Fruit fly (Drosophila melanogaster) whole organism, embryonic: ENCODE data around the gene CG42710.
A peak's percentile ranks its signal among the peaks of the same experiment; 100 is the strongest.

Experiments
- CG10366 ChIP-seq: fragments of 200-800 bp; sonication (Bioruptor generic); IDR thresholded peaks from 2 replicates; pipeline ENCODE4 v1.3.6; 2022; ENCODE audit warnings: missing biosample characterization, missing genetic modification characterization
- CG11504 ChIP-seq: fragments of 200-800 bp; sonication (Bioruptor generic); optimal IDR thresholded peaks from 3 replicates; lab custom pipeline; 2019; ENCODE audit warnings: missing biosample characterization, mild to moderate bottlenecking, missing genetic modification characterization, moderate library complexity
- CG12769 ChIP-seq: fragments of 200-800 bp; sonication (Bioruptor generic); optimal IDR thresholded peaks from 2 replicates; lab custom pipeline; 2019; ENCODE audit warnings: missing biosample characterization, mild to moderate bottlenecking, missing genetic modification characterization, moderate library complexity
- CG15479 ChIP-seq: fragments of 200-800 bp; sonication (Bioruptor generic); optimal IDR thresholded peaks from 3 replicates; lab custom pipeline; 2019; ENCODE audit warnings: missing biosample characterization, mild to moderate bottlenecking, missing genetic modification characterization, moderate library complexity
- CG31441 ChIP-seq: fragments of 200-800 bp; sonication (Bioruptor generic); IDR thresholded peaks from 2 replicates; pipeline ENCODE4 v1.3.6; 2022; ENCODE audit warnings: missing biosample characterization, missing genetic modification characterization
- CG32532 ChIP-seq: fragments of 200-800 bp; sonication (Bioruptor generic); IDR thresholded peaks from 2 replicates; pipeline ENCODE4 v1.3.6; 2022; ENCODE audit warnings: missing biosample characterization, missing genetic modification characterization
- CG4707 ChIP-seq: fragments of 200-800 bp; sonication (Bioruptor generic); optimal IDR thresholded peaks from 2 replicates; lab custom pipeline; 2018; ENCODE audit warnings: missing biosample characterization, mild to moderate bottlenecking, missing genetic modification characterization, moderate library complexity
- CG7745 ChIP-seq: fragments of 200-800 bp; sonication (Bioruptor generic); optimal IDR thresholded peaks from 2 replicates; lab custom pipeline; 2018; ENCODE audit warnings: missing biosample characterization, mild to moderate bottlenecking, missing genetic modification characterization, moderate library complexity
- CG8924 ChIP-seq: fragments of 200-800 bp; optimal IDR thresholded peaks from 3 replicates; lab custom pipeline; 2019; ENCODE audit warnings: missing biosample characterization, mild to moderate bottlenecking, missing genetic modification characterization, moderate library complexity
- CrebB ChIP-seq: fragments of 200-800 bp; sonication (Bioruptor generic); optimal IDR thresholded peaks from 3 replicates; lab custom pipeline; 2018; ENCODE audit warnings: missing biosample characterization, mild to moderate bottlenecking, missing genetic modification characterization
- Deaf1 ChIP-seq: fragments of 200-800 bp; optimal IDR thresholded peaks from 3 replicates; lab custom pipeline; 2019; ENCODE audit warnings: missing biosample characterization, mild to moderate bottlenecking, missing genetic modification characterization, moderate library complexity
- Dek ChIP-seq: fragments of 200-800 bp; sonication (Bioruptor generic); optimal IDR thresholded peaks from 3 replicates; lab custom pipeline; 2019; ENCODE audit warnings: missing biosample characterization, mild to moderate bottlenecking, missing genetic modification characterization, moderate library complexity
- Dip3 ChIP-seq: fragments of 200-800 bp; sonication (Bioruptor generic); optimal IDR thresholded peaks from 3 replicates; lab custom pipeline; 2016; ENCODE audit warnings: missing biosample characterization, missing genetic modification characterization
- E2f2 ChIP-seq: fragments of 200-800 bp; sonication (Bioruptor generic); IDR thresholded peaks from 2 replicates; pipeline ENCODE4 v1.3.6; 2022; ENCODE audit warnings: missing biosample characterization, missing genetic modification characterization
- HmgZ ChIP-seq: fragments of 200-800 bp; sonication (Bioruptor generic); optimal IDR thresholded peaks from 2 replicates; lab custom pipeline; 2018; ENCODE audit warnings: missing biosample characterization, mild to moderate bottlenecking, missing genetic modification characterization
- Hr51 ChIP-seq, 2 experiments: fragments of 200-800 bp; sonication (Bioruptor generic); optimal IDR thresholded peaks; 2 replicates in 1 of 2; 3 replicates in 1 of 2; lab custom pipeline; 2016 to 2018; ENCODE audit warnings: missing biosample characterization in 2 of 2, missing genetic modification characterization in 2 of 2, mild to moderate bottlenecking in 1 of 2, moderate library complexity in 1 of 2
- Max ChIP-seq: fragments of 200-800 bp; sonication (Bioruptor generic); optimal IDR thresholded peaks from 2 replicates; lab custom pipeline; 2016; ENCODE audit warnings: missing biosample characterization, mild to moderate bottlenecking, missing genetic modification characterization
- Nf-YA ChIP-seq: fragments of 200-800 bp; sonication (Bioruptor generic); IDR thresholded peaks from 2 replicates; pipeline ENCODE4 v1.3.6; 2022; ENCODE audit warnings: missing biosample characterization, missing genetic modification characterization
- Nf-YB ChIP-seq: fragments of 200-800 bp; sonication (Bioruptor generic); optimal IDR thresholded peaks from 3 replicates; lab custom pipeline; 2019; ENCODE audit warnings: missing biosample characterization, mild to moderate bottlenecking, missing genetic modification characterization, moderate library complexity
- Nf-YC ChIP-seq: fragments of 200-800 bp; optimal IDR thresholded peaks from 3 replicates; lab custom pipeline; 2019; ENCODE audit warnings: missing biosample characterization, mild to moderate bottlenecking, missing genetic modification characterization, moderate library complexity
- Scr ChIP-seq: fragments of 200-800 bp; sonication (Bioruptor generic); IDR thresholded peaks from 2 replicates; pipeline ENCODE4 v1.3.6; 2022; ENCODE audit warnings: missing biosample characterization, missing genetic modification characterization; ENCODE audit not compliant: partially characterized antibody
- Vsx1 ChIP-seq: fragments of 200-800 bp; sonication (Bioruptor generic); optimal IDR thresholded peaks from 2 replicates; lab custom pipeline; 2017; ENCODE audit warnings: missing biosample characterization, mild to moderate bottlenecking, missing genetic modification characterization, missing genetic modification reagents
- Xrp1 ChIP-seq: fragments of 200-800 bp; sonication (Bioruptor generic); IDR thresholded peaks from 2 replicates; pipeline ENCODE4 v1.3.6; 2022; ENCODE audit warnings: missing biosample characterization, missing genetic modification characterization
- ara ChIP-seq: fragments of 200-800 bp; sonication (Bioruptor generic); IDR thresholded peaks from 2 replicates; pipeline ENCODE4 v1.3.6; 2022; ENCODE audit warnings: missing biosample characterization, missing genetic modification characterization
- bbx ChIP-seq: fragments of 200-800 bp; sonication (Bioruptor generic); IDR thresholded peaks from 2 replicates; pipeline ENCODE4 v1.3.6; 2022; ENCODE audit warnings: missing biosample characterization, missing genetic modification characterization; ENCODE audit not compliant: partially characterized antibody
- chif ChIP-seq, 2 experiments: fragments of 200-800 bp; sonication (Bioruptor generic); optimal IDR thresholded peaks; 3 replicates each; lab custom pipeline; 2016; ENCODE audit warnings: missing biosample characterization in 2 of 2, missing genetic modification characterization in 2 of 2
- chm ChIP-seq: fragments of 200-800 bp; sonication (Bioruptor generic); IDR thresholded peaks from 2 replicates; pipeline ENCODE4 v1.3.6; 2022; ENCODE audit warnings: missing biosample characterization, missing genetic modification characterization
- chn ChIP-seq: fragments of 200-800 bp; sonication (Bioruptor generic); optimal IDR thresholded peaks from 2 replicates; lab custom pipeline; 2016; ENCODE audit warnings: missing biosample characterization, missing genetic modification characterization
- croc ChIP-seq: fragments of 200-800 bp; sonication (Bioruptor generic); conservative IDR thresholded peaks from 3 replicates; pipeline ENCODE4 v1.3.6; 2022; ENCODE audit warnings: missing biosample characterization, missing genetic modification characterization
- crp ChIP-seq, 2 experiments: fragments of 200-800 bp; sonication (Bioruptor generic); optimal IDR thresholded peaks; 2 replicates in 1 of 2; 3 replicates in 1 of 2; lab custom pipeline; 2017; ENCODE audit warnings: missing biosample characterization in 2 of 2, missing genetic modification characterization in 2 of 2, mild to moderate bottlenecking in 1 of 2, moderate library complexity in 1 of 2
- gcm2 ChIP-seq: fragments of 200-800 bp; sonication (Bioruptor generic); optimal IDR thresholded peaks from 2 replicates; lab custom pipeline; 2016; ENCODE audit warnings: missing biosample characterization, missing genetic modification characterization
- inv ChIP-seq: fragments of 200-800 bp; sonication (Bioruptor generic); IDR thresholded peaks from 2 replicates; pipeline ENCODE4 v1.3.6; 2022; ENCODE audit warnings: missing biosample characterization, missing genetic modification characterization; ENCODE audit not compliant: partially characterized antibody
- jumu ChIP-seq: fragments of 200-800 bp; sonication (Bioruptor generic); optimal IDR thresholded peaks from 3 replicates; lab custom pipeline; 2016; ENCODE audit warnings: missing biosample characterization, missing genetic modification characterization
- lmd ChIP-seq: fragments of 200-800 bp; sonication (Bioruptor generic); IDR thresholded peaks from 2 replicates; pipeline ENCODE4 v1.3.6; 2022; ENCODE audit warnings: missing biosample characterization, missing genetic modification characterization
- nerfin-1 ChIP-seq: fragments of 200-800 bp; sonication (Bioruptor generic); optimal IDR thresholded peaks from 3 replicates; lab custom pipeline; 2019; ENCODE audit warnings: missing biosample characterization, mild to moderate bottlenecking, missing genetic modification characterization, moderate library complexity
- onecut ChIP-seq: fragments of 200-800 bp; sonication (Bioruptor generic); IDR thresholded peaks from 2 replicates; pipeline ENCODE4 v1.3.6; 2022; ENCODE audit warnings: missing biosample characterization, missing genetic modification characterization
- pb ChIP-seq: fragments of 200-800 bp; sonication (Bioruptor generic); optimal IDR thresholded peaks from 3 replicates; lab custom pipeline; 2016; ENCODE audit warnings: missing biosample characterization, missing genetic modification characterization
- phol ChIP-seq: fragments of 200-800 bp; sonication (Bioruptor generic); optimal IDR thresholded peaks from 3 replicates; lab custom pipeline; 2018; ENCODE audit warnings: missing biosample characterization, mild to moderate bottlenecking, missing genetic modification characterization, moderate library complexity
- psq ChIP-seq: fragments of 200-800 bp; sonication (Bioruptor generic); optimal IDR thresholded peaks from 2 replicates; lab custom pipeline; 2017; ENCODE audit warnings: missing biosample characterization, missing genetic modification characterization
- run ChIP-seq: fragments of 200-800 bp; sonication (Bioruptor generic); optimal IDR thresholded peaks from 3 replicates; lab custom pipeline; 2018; ENCODE audit warnings: missing biosample characterization, mild to moderate bottlenecking, missing genetic modification characterization
- sens ChIP-seq: fragments of 200-800 bp; sonication (Bioruptor generic); peaks from one replicate; lab custom pipeline; 2016; ENCODE audit warnings: missing biosample characterization, missing genetic modification characterization
- sob ChIP-seq: fragments of 200-800 bp; sonication (Bioruptor generic); IDR thresholded peaks from 2 replicates; pipeline ENCODE4 v1.3.6; 2022; ENCODE audit warnings: missing biosample characterization, missing genetic modification characterization
- sr ChIP-seq: fragments of 200-800 bp; sonication (Bioruptor generic); IDR thresholded peaks from 3 replicates; pipeline ENCODE4 v1.3.6; 2022; ENCODE audit warnings: missing biosample characterization, missing genetic modification characterization
- stwl ChIP-seq: fragments of 200-800 bp; sonication (Bioruptor generic); optimal IDR thresholded peaks from 3 replicates; lab custom pipeline; 2018; ENCODE audit warnings: missing biosample characterization, mild to moderate bottlenecking, missing genetic modification characterization, moderate library complexity
- tgo ChIP-seq: fragments of 200-800 bp; sonication (Bioruptor generic); IDR thresholded peaks from 3 replicates; pipeline ENCODE4 v1.3.6; 2022; ENCODE audit warnings: missing biosample characterization, missing genetic modification characterization
- trh ChIP-seq: fragments of 200-800 bp; sonication (Bioruptor generic); optimal IDR thresholded peaks from 2 replicates; lab custom pipeline; 2016; ENCODE audit warnings: missing biosample characterization, missing genetic modification characterization
- vvl ChIP-seq: fragments of 200-800 bp; sonication (Bioruptor generic); IDR thresholded peaks from 2 replicates; pipeline ENCODE4 v1.3.6; 2022; ENCODE audit warnings: missing biosample characterization, missing genetic modification characterization
- z ChIP-seq: fragments of 200-800 bp; sonication (Bioruptor generic); IDR thresholded peaks from 3 replicates; pipeline ENCODE4 v1.3.6; 2022; ENCODE audit warnings: missing biosample characterization, missing genetic modification characterization
- zen2 ChIP-seq: fragments of 200-800 bp; sonication (Bioruptor generic); IDR thresholded peaks from 3 replicates; pipeline ENCODE4 v1.3.6; 2022; ENCODE audit warnings: missing biosample characterization, missing genetic modification characterization; ENCODE audit not compliant: partially characterized antibody

CG42710 gene

DNA sequence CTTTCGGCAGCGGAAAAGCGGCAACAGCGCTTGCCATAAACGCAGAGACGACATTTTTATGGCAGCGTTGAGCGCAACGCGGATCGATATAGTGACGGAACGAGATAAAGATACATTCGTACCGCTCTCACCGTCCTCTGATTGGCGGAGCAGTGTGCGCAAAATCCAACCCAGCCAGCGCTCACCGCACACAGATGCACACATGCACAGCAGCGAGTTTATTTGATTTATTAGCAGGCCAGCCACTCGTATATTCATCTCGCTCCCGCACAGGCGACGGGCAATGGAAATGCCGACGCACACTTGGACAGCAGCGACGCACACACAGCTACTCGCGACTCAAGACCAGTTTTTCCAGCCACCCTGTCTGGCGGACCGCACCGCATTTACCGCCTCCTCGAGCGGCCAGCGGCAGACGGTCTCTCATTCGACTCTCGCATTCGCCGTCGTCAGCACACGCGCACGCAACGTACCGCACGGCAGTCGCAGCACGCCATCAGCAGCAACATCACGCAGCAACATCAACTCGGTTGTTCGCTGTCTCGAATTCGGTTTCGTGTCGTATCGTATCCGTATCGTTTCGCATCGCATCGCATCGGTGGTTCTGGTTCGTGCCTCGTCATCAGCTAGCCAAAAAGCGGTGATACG, 43.0 kb upstream of the CG42710 start, which contains the start of gene SoxN (continued):
- TF ChIP-seq sob (GFP tag; lab: Robert Waterston, UW): peak; percentile 43
- TF ChIP-seq Max: no peak
- peak; percentile 96 for TF ChIP-seq Deaf1
- TF ChIP-seq CG10366 (GFP tag; lab: Robert Waterston, UW): peak; percentile 44; the same call in 1 of the 2 replicates
- TF ChIP-seq z: peak; percentile 92
- TF ChIP-seq CG12769 (tag; lab: Kevin White, UChicago): peak; percentile 16
- TF ChIP-seq bbx (GFP tag; lab: Robert Waterston, UW): peak; percentile 59; the same call in 1 of the 2 replicates
- TF ChIP-seq inv (GFP tag; lab: Robert Waterston, UW): peak; percentile 25; the same call in 1 of the 2 replicates
- no peak for TF ChIP-seq psq (GFP tag; lab: Kevin White, UChicago)
- TF ChIP-seq trh (GFP tag; lab: Kevin White, UChicago): no peak
- peak; percentile 2 for TF ChIP-seq pb (GFP tag; lab: Kevin White, UChicago)
- peak; percentile 99 for TF ChIP-seq nerfin-1 (tag; lab: Kevin White, UChicago)
- TF ChIP-seq Dek (tag; lab: Kevin White, UChicago): no peak
- TF ChIP-seq phol (tag; lab: Kevin White, UChicago): peak; percentile 52
- TF ChIP-seq CrebB (tag; lab: Kevin White, UChicago): peak; percentile 52
- no peak for TF ChIP-seq CG31441
- TF ChIP-seq ara (GFP tag; lab: Robert Waterston, UW): no peak
- peak; percentile 3 for TF ChIP-seq Scr (GFP tag; lab: Robert Waterston, UW)
- TF ChIP-seq lmd (GFP tag; lab: Robert Waterston, UW): no peak; the same call in 1 of the 2 replicates
- TF ChIP-seq sr (GFP tag; lab: Robert Waterston, UW): 0 out of 3 replicates have a peak, but pooled peaks have one; percentile 45
- peak; percentile 28 for TF ChIP-seq E2f2 (GFP tag; lab: Robert Waterston, UW)
- TF ChIP-seq Nf-YA (GFP tag; lab: Robert Waterston, UW): peak; percentile 97
- TF ChIP-seq CG32532 (GFP tag; lab: Robert Waterston, UW): peak; percentile 41; the same call in 1 of the 2 replicates
- TF ChIP-seq chm (GFP tag; lab: Robert Waterston, UW): peak; percentile 81
- TF ChIP-seq sens (GFP tag; lab: Kevin White, UChicago): peak; percentile 87
- peak in 1 of 2 experiments; percentile 14 for TF ChIP-seq chif (GFP tag; optimal IDR thresholded peaks at IDR 0.05; lab: Kevin White, UChicago)
- TF ChIP-seq HmgZ (tag; lab: Kevin White, UChicago): peak; percentile 40
- TF ChIP-seq Xrp1 (GFP tag; lab: Robert Waterston, UW): peak; percentile 3; the same call in 1 of the 2 replicates
- TF ChIP-seq CG7745: no peak
- peak; percentile 32 for TF ChIP-seq CG8924 (tag; lab: Kevin White, UChicago)
- TF ChIP-seq crp (GFP tag; optimal IDR thresholded peaks at IDR 0.05; lab: Kevin White, UChicago): no peak
- peak; percentile 100 for TF ChIP-seq onecut (GFP tag; lab: Robert Waterston, UW)
- TF ChIP-seq zen2 (GFP tag; lab: Robert Waterston, UW): peak; percentile 45; the same call in 2 of the 3 replicates
- TF ChIP-seq jumu: no peak
- no peak for TF ChIP-seq tgo (GFP tag; lab: Robert Waterston, UW)
- TF ChIP-seq run (tag; lab: Kevin White, UChicago): peak; percentile 28
- no peak for TF ChIP-seq CG4707 (GFP tag; lab: Kevin White, UChicago)
- peak; percentile 89 for TF ChIP-seq CG11504 (tag; lab: Kevin White, UChicago)
- TF ChIP-seq Nf-YB (GFP tag; lab: Kevin White, UChicago): peak; percentile 100
- no peak for TF ChIP-seq Dip3 (GFP tag; lab: Kevin White, UChicago)
- TF ChIP-seq croc (GFP tag; lab: Robert Waterston, UW): no peak
- TF ChIP-seq CG15479 (GFP tag; lab: Kevin White, UChicago): peak; percentile 99
- TF ChIP-seq Hr51 (GFP tag; optimal IDR thresholded peaks at IDR 0.05; lab: Kevin White, UChicago): no peak
- TF ChIP-seq stwl (tag; lab: Kevin White, UChicago): no peak
- TF ChIP-seq Vsx1 (GFP tag; lab: Kevin White, UChicago): peak; percentile 81
- TF ChIP-seq chn (GFP tag; lab: Kevin White, UChicago): peak; percentile 57
- TF ChIP-seq gcm2 (GFP tag; lab: Kevin White, UChicago): no peak
- peak; percentile 100 for TF ChIP-seq Nf-YC (tag; lab: Kevin White, UChicago)
- peak; percentile 73; the same call in 1 of the 2 replicates for TF ChIP-seq vvl (GFP tag; lab: Robert Waterston, UW)
